Fruit fly (Drosophila melanogaster): Measurements from ENCODE around the gene Argk1.

The Argk1 gene

DNA sequence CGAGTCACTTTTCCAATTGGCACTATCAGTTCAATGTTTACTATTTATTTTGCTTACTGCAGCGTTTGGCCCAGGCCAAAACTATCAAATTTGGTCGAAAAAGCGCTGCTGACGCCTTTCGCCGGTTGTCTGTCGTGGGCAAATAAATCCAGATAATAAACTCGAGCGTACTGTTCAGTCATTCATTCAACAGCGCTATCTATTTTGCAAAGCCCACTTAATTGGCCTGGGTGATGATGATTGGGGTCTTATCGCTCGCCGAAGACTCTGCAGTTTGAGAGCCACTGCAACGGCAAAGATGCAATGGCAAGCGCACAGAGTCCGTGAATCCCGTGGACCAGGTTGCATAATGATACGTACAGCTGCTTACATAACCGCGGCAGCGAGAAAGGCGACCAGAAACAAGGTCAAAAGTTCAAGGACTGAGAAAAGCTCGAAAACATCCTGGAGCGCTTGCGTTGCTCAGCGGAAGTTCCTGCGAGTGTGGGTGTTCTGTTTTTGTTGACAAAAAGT, 738 bp upstream of the Argk1 start:
- TF ChIP-seq ttk (optimal IDR thresholded peaks at IDR 0.05) (no peak), h (optimal IDR thresholded peaks at IDR 0.05) (no peak), insv (optimal IDR thresholded peaks at IDR 0.05) (no peak), psq (optimal IDR thresholded peaks at IDR 0.05) (no peak), Sin3A (optimal IDR thresholded peaks at IDR 0.05) (no peak), Myc (optimal IDR thresholded peaks at IDR 0.05) (no peak)

DNA sequence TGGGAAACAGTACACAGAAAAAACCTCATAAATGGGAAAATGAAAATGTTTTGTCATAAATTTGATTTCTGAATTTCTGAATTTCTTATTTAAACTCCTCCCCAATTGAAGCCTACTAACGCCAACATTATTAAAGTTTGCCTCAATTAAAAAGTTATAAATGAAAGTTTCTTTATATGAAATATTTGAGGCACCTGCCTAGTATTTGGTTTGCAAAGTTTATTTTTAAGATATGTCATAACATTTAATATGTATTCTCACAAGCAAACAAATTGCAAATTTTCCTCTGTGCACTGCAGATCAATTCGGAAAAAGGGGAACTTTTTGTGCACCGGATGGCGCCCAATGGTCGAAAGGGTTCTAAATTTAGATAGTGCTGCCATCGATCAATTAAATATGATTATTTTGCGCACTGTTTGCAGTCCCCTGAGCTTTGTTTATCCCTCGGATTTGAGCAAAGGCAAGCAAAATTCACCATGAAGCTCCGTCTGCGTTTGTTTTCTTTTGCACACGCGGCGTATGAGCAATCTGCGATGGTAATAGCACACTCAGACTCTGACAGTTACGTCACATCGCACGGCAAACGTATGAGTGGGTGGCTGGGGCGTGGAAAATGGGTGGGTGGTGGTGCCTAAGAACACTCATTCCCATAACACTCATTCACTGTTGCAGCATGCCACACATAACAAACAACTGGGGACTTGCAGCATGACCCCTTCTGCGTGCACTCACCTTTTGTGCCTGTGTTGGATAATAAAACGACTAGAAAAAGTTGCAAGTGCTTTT, 658 bp downstream of the Argk1 start:
- TF ChIP-seq psq (optimal IDR thresholded peaks at IDR 0.05) (no peak), h (optimal IDR thresholded peaks at IDR 0.05) (no peak), ttk (optimal IDR thresholded peaks at IDR 0.05) (no peak), Myc (optimal IDR thresholded peaks at IDR 0.05) (no peak)

DNA sequence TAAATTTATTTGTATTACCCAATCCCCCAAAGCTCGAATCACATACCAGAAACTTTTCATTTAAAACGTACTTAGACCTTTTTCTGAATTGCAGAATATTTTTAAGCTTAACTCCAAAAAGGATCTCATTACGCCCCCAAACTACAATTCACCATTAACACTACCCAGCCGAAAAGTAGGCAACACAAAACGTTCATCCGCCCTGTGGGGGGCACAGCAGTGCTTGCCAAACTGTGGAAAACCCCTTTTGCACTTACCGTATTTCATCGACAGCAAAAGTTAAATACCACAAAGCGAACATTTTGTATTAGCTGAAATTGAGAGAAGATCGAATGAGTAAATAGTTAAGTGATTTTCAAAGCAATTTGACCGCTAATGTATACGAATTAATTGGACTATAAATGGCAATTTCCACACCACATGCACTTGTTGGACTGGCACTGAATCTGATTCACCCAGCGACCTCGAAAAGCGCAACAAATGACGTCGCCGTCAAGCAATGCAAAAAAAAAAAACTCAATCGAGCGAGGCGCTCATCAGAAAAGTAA, 1.5 kb downstream of the Argk1 start:
- no peak for TF ChIP-seq ttk (optimal IDR thresholded peaks at IDR 0.05)
- no peak for TF ChIP-seq insv (optimal IDR thresholded peaks at IDR 0.05)
- TF ChIP-seq psq (optimal IDR thresholded peaks at IDR 0.05) = no peak
- TF ChIP-seq Myc (optimal IDR thresholded peaks at IDR 0.05) = no peak
- no peak for TF ChIP-seq h (optimal IDR thresholded peaks at IDR 0.05)

DNA sequence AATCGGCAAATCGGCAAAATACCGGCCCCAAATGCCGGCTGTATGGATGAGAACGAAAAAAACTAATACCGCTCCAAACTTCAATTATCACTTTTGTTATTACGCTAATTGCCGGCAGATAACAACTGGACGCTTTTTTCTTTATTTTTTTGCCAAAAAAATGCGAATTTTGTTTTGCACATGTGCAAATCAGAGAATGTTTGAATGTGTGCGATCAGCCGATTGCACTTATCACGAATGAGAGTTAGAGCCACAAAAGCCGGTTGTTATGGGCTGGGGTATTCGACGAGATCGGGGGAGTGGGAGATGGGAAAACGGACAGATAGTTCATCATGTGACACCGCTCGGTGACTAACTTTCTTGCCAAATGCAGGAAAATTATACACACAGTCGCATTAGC, 2.2 kb downstream of the Argk1 start:
- no peak for TF ChIP-seq Sin3A (optimal IDR thresholded peaks at IDR 0.05)
- TF ChIP-seq psq (optimal IDR thresholded peaks at IDR 0.05) = no peak
- no peak for TF ChIP-seq ttk (optimal IDR thresholded peaks at IDR 0.05)
- TF ChIP-seq insv (optimal IDR thresholded peaks at IDR 0.05) = no peak
- TF ChIP-seq h (optimal IDR thresholded peaks at IDR 0.05) = no peak
- no peak for TF ChIP-seq Myc (optimal IDR thresholded peaks at IDR 0.05)

DNA sequence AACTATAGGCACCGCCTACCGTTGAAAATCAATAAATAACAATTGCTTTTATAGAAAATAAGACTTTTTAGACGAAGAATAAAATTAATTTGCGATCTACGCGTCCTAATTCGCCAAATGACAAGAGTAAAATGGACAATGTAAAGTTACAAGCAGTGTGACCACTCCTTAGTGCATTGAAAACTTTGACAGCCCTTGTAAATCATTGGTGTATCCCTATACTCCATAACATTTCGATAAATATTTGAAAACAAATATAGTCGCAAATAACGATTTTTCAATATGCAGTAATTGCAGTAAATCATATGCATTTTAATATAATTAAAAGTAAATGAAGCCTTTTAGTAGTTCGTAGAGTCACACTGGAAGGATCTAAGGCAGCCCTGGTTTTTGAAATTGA, 3.0 kb downstream of the Argk1 start:
- no peak for TF ChIP-seq ttk (optimal IDR thresholded peaks at IDR 0.05)
- TF ChIP-seq psq (optimal IDR thresholded peaks at IDR 0.05) = no peak
- no peak for TF ChIP-seq Myc (optimal IDR thresholded peaks at IDR 0.05)
- no peak for TF ChIP-seq Sin3A (optimal IDR thresholded peaks at IDR 0.05)
- no peak for TF ChIP-seq h (optimal IDR thresholded peaks at IDR 0.05)
- TF ChIP-seq insv (optimal IDR thresholded peaks at IDR 0.05) = no peak

DNA sequence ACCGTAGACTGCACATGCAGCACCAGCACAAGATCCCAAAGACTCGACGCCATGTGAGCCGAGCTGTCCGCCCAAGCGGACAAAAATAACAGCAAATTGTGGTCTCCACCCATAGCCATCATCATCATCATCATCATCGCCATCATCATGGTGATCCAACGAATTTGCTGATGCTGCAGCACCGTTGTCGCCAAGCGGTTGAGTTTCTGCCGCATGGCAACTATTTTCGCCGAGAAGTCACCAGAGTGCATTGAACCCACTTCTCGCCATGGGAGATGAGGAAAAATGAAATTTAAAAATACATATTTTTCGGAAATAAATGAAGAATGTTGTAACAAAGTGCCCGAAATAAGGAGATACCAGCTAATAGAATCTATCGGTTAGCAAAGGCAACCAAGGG, 4.4 kb downstream of the Argk1 start:
- TF ChIP-seq h (optimal IDR thresholded peaks at IDR 0.05) (no peak), Sin3A (optimal IDR thresholded peaks at IDR 0.05) (no peak), psq (optimal IDR thresholded peaks at IDR 0.05) (no peak), insv (optimal IDR thresholded peaks at IDR 0.05) (no peak)

DNA sequence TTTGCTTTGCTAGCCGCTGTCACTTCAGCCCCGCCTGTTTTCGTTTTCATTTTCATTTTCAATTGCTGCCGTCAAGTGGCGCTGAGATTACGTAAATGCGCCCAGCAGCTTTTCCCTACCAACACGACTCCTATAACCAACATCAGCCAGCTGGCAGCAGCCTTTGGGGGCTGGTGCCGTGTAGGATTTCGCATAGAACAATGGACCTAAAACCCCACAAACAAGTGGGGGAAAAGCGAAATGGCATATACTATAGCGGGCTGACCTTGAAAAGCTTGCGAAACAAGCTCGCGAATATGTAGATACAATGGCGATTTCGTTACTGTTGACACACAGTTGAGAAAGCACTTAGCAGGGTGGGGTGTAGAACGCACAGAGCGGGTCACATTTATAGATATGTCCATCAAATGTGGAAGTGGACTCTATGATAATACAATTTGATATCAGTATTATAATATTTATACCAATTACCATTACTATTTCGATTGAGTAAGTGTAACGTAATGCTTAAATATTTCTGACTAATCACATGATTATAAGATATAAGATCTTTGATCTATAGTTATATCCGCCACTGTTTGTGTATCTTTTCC, 6.1 kb downstream of the Argk1 start:
- TF ChIP-seq ttk (optimal IDR thresholded peaks at IDR 0.05) (no peak), insv (optimal IDR thresholded peaks at IDR 0.05) (no peak), h (optimal IDR thresholded peaks at IDR 0.05) (no peak), Myc (optimal IDR thresholded peaks at IDR 0.05) (no peak), psq (optimal IDR thresholded peaks at IDR 0.05) (no peak)

DNA sequence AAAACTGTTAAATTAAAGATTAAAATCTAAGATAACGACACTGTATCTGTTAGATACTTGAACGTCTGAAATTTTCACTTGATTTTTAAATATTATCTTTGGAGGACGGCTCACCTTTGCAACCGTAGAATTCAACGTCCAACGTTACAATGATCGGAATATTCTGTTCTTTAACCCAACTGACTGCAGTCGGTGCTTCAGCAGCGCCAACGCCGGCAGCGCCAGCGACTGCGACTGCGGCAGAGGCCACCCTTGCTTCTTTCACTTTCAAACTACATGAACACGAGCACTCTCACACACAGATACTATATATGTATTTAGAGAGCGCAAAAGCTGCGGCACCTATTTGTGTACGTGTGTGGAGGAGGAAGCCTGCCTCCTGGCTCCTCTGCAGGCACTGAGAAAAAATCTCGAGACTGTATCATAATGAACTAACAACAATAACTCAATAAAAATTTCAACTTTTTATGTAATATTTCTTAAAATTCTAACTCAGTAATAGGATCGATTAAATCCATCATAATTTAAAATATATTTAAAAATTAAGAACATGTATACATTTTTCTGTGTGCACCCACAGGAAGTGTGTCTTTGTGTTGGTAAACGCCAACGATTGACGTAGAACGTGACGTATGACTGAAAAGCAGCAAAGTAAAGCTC, 8.3 kb downstream of the Argk1 start:
- TF ChIP-seq ttk (optimal IDR thresholded peaks at IDR 0.05) (no peak), insv (optimal IDR thresholded peaks at IDR 0.05) (no peak), psq (optimal IDR thresholded peaks at IDR 0.05) (no peak), Sin3A (optimal IDR thresholded peaks at IDR 0.05) (no peak), Myc (optimal IDR thresholded peaks at IDR 0.05) (no peak), h (optimal IDR thresholded peaks at IDR 0.05) (no peak)

DNA sequence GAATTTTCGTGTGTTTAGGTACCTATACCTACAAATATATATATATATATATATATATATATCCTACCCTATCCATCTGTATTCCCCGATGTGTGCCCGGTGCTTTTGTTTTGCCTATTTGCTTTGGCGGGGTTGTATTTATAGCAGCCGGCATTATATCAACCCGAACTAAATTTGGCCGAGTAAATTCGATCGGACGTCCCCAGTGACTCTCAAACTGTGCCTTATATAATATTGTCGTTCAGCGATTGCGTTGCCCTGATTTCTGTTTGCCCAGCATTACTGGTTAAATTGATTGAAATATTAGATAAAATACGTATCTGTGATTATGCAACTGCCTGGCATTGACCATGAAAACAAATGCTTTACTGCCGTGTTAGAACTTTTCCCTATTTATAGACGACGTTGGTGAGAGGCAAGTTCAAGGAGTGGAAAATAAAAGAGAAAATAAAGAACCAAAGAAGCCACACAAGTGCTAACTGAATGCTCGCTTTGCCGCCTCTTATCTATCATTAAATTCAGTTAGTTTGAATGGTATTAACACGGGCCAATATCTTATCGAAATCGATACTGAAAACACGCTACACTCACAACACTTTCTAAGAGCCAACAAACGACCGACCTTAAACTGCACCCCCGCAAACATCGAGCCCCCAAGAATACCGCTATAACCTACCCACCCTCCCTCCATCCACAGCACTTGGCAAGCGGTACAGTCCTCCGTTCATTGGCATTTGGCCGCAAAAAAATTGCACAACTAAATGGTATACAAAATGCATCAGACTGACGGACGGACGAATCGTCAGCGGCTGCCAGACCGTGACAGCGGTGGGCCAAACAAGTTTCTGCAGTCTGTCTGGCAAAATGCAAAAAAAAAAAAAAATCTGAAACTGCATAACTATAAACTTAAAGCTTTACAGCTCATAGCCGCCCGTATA, 9.7 kb downstream of the Argk1 start:
- TF ChIP-seq insv (optimal IDR thresholded peaks at IDR 0.05) (no peak), Myc (optimal IDR thresholded peaks at IDR 0.05) (no peak), psq (optimal IDR thresholded peaks at IDR 0.05) (no peak), h (optimal IDR thresholded peaks at IDR 0.05) (no peak), ttk (optimal IDR thresholded peaks at IDR 0.05) (no peak), Sin3A (optimal IDR thresholded peaks at IDR 0.05) (no peak)

DNA sequence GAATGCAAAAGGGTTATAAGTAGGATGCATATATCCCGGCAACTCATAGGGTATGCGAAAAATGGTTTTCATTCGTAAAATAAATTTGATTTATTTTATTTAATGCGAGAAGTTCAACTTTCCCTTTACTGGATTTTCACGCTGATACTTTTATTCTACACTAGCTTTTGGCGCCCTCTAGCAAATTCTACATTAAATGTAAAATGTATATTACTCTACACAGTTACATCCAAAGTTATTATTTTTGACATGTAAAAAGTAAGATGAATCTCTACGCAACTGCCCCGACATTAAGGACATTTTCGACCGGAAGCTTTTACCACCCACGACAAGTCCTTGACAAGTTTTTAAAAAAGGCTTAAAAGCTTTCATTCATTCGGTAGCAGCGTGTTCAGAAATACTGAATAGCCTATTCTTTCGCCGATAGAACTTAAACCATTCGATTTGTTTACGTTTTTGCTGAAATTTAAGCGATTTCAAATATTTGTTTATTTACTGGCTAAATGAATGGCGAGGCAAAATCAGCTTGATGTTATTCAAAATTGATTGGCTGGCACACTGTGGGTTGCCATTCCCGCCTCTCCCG, 10.9 kb downstream of the Argk1 start:
- TF ChIP-seq insv (optimal IDR thresholded peaks at IDR 0.05) (no peak), ttk (optimal IDR thresholded peaks at IDR 0.05) (no peak), psq (optimal IDR thresholded peaks at IDR 0.05) (no peak), Sin3A (optimal IDR thresholded peaks at IDR 0.05) (no peak), h (optimal IDR thresholded peaks at IDR 0.05) (no peak), Myc (optimal IDR thresholded peaks at IDR 0.05) (no peak)

DNA sequence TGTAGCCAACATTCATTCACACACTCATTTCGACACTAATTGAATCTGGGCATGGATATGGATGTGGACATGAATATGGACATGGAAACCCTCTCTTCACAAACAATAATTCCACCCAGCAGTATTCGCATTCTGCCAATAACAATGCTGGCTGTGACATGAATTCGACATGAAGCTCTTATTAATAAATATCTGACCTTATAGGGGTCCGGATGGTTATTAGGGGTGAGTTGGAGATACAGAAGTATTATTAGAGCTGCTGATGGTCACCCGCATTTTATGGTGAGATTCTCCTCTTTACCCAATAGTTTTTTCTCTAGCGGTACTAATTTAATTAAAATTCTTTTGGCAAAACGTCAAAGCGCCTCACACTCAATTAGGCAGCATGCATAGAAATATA, 11.6 kb downstream of the Argk1 start:
- TF ChIP-seq Myc (optimal IDR thresholded peaks at IDR 0.05) (no peak), Sin3A (optimal IDR thresholded peaks at IDR 0.05) (no peak), h (optimal IDR thresholded peaks at IDR 0.05) (no peak), ttk (optimal IDR thresholded peaks at IDR 0.05) (no peak), psq (optimal IDR thresholded peaks at IDR 0.05) (no peak), insv (optimal IDR thresholded peaks at IDR 0.05) (no peak)

All from Kc167 (cell line).